Fruit fly (Drosophila melanogaster): ENCODE results near the gene Pitslre.

The Pitslre gene

DNA sequence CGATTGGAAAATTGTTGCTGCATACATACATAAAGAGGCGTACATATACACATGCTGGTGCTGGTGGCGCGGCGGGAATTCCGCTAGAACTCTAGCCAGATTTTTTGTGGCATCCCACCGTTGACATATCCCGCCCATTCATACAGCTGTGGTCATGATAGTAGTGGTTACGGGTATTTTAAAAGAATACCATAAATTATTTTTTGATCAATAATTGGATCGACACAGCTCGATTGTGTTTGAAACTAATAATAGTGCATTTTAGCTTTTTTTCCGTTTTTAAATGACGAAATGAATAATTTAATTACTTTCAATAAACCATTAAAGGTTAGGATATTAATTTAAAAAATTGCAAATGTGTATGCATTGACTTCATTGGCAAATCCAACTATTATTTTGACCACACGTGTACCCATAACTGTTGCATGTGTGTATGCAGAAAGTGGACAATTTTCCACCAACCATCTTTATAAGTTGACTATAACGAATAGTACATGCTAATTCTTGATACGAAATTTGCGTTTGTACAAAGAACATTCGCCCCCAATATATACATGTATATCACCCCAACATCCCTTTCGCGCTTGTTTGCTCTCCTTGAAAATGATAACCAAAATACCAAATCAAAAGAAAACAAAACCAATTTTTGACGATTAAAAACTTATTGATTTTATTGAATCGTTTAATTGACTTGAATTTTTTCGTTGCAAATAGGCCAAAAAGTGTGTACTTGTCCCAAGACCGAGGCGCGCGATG, 741 bp downstream of the Pitslre start (continued):
- TF ChIP-seq mld (GFP tag; IDR thresholded peaks at IDR 0.05; ENCODE audit: partially characterized antibody) (no peak), luna (GFP tag; optimal IDR thresholded peaks at IDR 0.05) (no peak), tap (tag; optimal IDR thresholded peaks at IDR 0.05) (no peak), CG30431 (GFP tag; optimal IDR thresholded peaks at IDR 0.05) (peak; percentile 48), CG6765 (GFP tag; optimal IDR thresholded peaks at IDR 0.05) (peak; percentile 42), CG18764 (GFP tag; optimal IDR thresholded peaks at IDR 0.05) (peak; percentile 69), CG15601 (tag; optimal IDR thresholded peaks at IDR 0.05) (peak; percentile 55), oc (tag; optimal IDR thresholded peaks at IDR 0.05) (peak; percentile 80), CG32532 (GFP tag; IDR thresholded peaks at IDR 0.05) (peak; percentile 89), CG1792 (GFP tag; optimal IDR thresholded peaks at IDR 0.05) (peak; percentile 29), CG14965 (GFP tag; optimal IDR thresholded peaks at IDR 0.05; ENCODE audit: borderline replicate concordance) (no peak), CG3065 (GFP tag; optimal IDR thresholded peaks at IDR 0.05) (peak; percentile 82), CG7839 (tag; optimal IDR thresholded peaks at IDR 0.05) (peak; percentile 81), CG8388 (GFP tag; optimal IDR thresholded peaks at IDR 0.05) (peak; percentile 81), MESR4 (GFP tag; optimal IDR thresholded peaks at IDR 0.05) (peak; percentile 60), pho (GFP tag; optimal IDR thresholded peaks at IDR 0.05) (peak; percentile 59), CG8765 (GFP tag; IDR thresholded peaks at IDR 0.05) (no peak), pzg (GFP tag; optimal IDR thresholded peaks at IDR 0.05) (peak; percentile 12), mam (GFP tag; optimal IDR thresholded peaks at IDR 0.05) (peak; percentile 64), gcm2 (GFP tag; optimal IDR thresholded peaks at IDR 0.05) (peak; percentile 70), Doc3 (GFP tag; IDR thresholded peaks at IDR 0.05; ENCODE audit: partially characterized antibody) (no peak), CG15073 (GFP tag; optimal IDR thresholded peaks at IDR 0.05) (no peak), CG2875 (GFP tag; optimal IDR thresholded peaks at IDR 0.05) (peak; percentile 73), Atf6 (GFP tag; IDR thresholded peaks at IDR 0.05) (peak; percentile 80), Rfx (GFP tag; IDR thresholded peaks at IDR 0.05) (peak; percentile 87), Blimp-1 (GFP tag; optimal IDR thresholded peaks at IDR 0.05) (peak; percentile 80), Hand (GFP tag; optimal IDR thresholded peaks at IDR 0.05) (peak; percentile 9), CG3838 (GFP tag; optimal IDR thresholded peaks at IDR 0.05) (no peak), CG7556 (GFP tag; optimal IDR thresholded peaks at IDR 0.05) (peak; percentile 82), bbx (GFP tag; IDR thresholded peaks at IDR 0.05; ENCODE audit: partially characterized antibody) (no peak), Kr (GFP tag; optimal IDR thresholded peaks at IDR 0.05) (no peak), tio (GFP tag; optimal IDR thresholded peaks at IDR 0.05) (peak; percentile 71), CG11504 (tag; optimal IDR thresholded peaks at IDR 0.05) (peak; percentile 83), eve (GFP tag; optimal IDR thresholded peaks at IDR 0.05) (no peak), CG1832 (GFP tag; optimal IDR thresholded peaks at IDR 0.05) (no peak), sima (GFP tag; optimal IDR thresholded peaks at IDR 0.05) (no peak), CG7786 (GFP tag; optimal IDR thresholded peaks at IDR 0.05) (peak; percentile 75), CG10654 (GFP tag; optimal IDR thresholded peaks at IDR 0.05) (peak; percentile 61), fd102C (GFP tag; optimal IDR thresholded peaks at IDR 0.05) (no peak), sens (GFP tag) (peak; percentile 95), CG14710 (tag; optimal IDR thresholded peaks at IDR 0.05) (peak; percentile 73), ranshi (GFP tag; IDR thresholded peaks at IDR 0.05) (peak; percentile 81), CG9817 (tag; optimal IDR thresholded peaks at IDR 0.05) (peak; percentile 30), cg (GFP tag; optimal IDR thresholded peaks at IDR 0.05) (peak; percentile 74), CG12659 (GFP tag; optimal IDR thresholded peaks at IDR 0.05) (peak; percentile 66), twi (tag; optimal IDR thresholded peaks at IDR 0.05) (peak; percentile 38), CG3407 (GFP tag; optimal IDR thresholded peaks at IDR 0.05) (peak; percentile 48), CG8281 (tag; optimal IDR thresholded peaks at IDR 0.05) (peak; percentile 33), Mrtf (GFP tag; IDR thresholded peaks at IDR 0.05) (peak; percentile 57; the same call in 1 of the 3 replicates)

Data from whole organism, embryonic.